Worm (Caenorhabditis elegans): ENCODE results near the gene lron-2.

ce11 chrV:9324167-9324566 lies 36.8 kb upstream of the lron-2 start:
- TF ChIP-seq klf-2 (GFP tag; conservative IDR thresholded peaks at IDR 0.05) (no peak), med-1 (GFP tag; optimal IDR thresholded peaks at IDR 0.05; ENCODE audit: insufficient read depth) (no peak), T22C8.4 (GFP tag; IDR thresholded peaks at IDR 0.05) (no peak), ztf-29 (GFP tag; IDR thresholded peaks at IDR 0.05) (no peak), ref-1 (GFP tag; conservative IDR thresholded peaks at IDR 0.05) (no peak), cog-1 (tag; optimal IDR thresholded peaks at IDR 0.05) (no peak), tab-1 (GFP tag; IDR thresholded peaks at IDR 0.05) (no peak), flt-1 (GFP tag; IDR thresholded peaks at IDR 0.05) (no peak)
